Worm (Caenorhabditis elegans): ENCODE data around the gene srv-34.

Gene srv-34

ce11 chrV:16374676-16375075 is at the start of gene srv-34:
Gene srv-34, minus strand, starts transcription at chrV:16374776.
- no peak for TF ChIP-seq lin-35 (GFP tag; optimal IDR thresholded peaks at IDR 0.05)
- TF ChIP-seq F57C9.4 (tag; optimal IDR thresholded peaks at IDR 0.05) = no peak
- TF ChIP-seq K11D2.4 (GFP tag; IDR thresholded peaks at IDR 0.05) = no peak
- TF ChIP-seq mxl-1 (tag; optimal IDR thresholded peaks at IDR 0.05) = no peak
- TF ChIP-seq Y53G8AR.9 (GFP tag; conservative IDR thresholded peaks at IDR 0.05) = no peak
- no peak for TF ChIP-seq lin-26 (GFP tag; IDR thresholded peaks at IDR 0.05)
- no peak for TF ChIP-seq athp-1 (tag; optimal IDR thresholded peaks at IDR 0.05)
- no peak for TF ChIP-seq aptf-2 (GFP tag; conservative IDR thresholded peaks at IDR 0.05)
- no peak for TF ChIP-seq let-526 (GFP tag; IDR thresholded peaks at IDR 0.05)
- TF ChIP-seq B0336.3 (GFP tag; IDR thresholded peaks at IDR 0.05) = no peak
- TF ChIP-seq dpl-1 (GFP tag; optimal IDR thresholded peaks at IDR 0.05) = no peak
- TF ChIP-seq C06A6.2 (GFP tag; conservative IDR thresholded peaks at IDR 0.05) = no peak
- no peak for TF ChIP-seq F55B11.4 (tag; optimal IDR thresholded peaks at IDR 0.05; ENCODE audit: borderline replicate concordance, insufficient read depth)

ce11 chrV:16420696-16421095 is 46.1 kb upstream of the srv-34 start, which contains the start of gene srw-48:
Gene srw-48, plus strand, starts transcription at chrV:16420996.
- no peak for TF ChIP-seq F23B12.7 (tag; optimal IDR thresholded peaks at IDR 0.05; ENCODE audit: insufficient read depth)
- TF ChIP-seq hmg-1.2 (GFP tag; IDR thresholded peaks at IDR 0.05) = no peak
- TF ChIP-seq athp-1 (tag; optimal IDR thresholded peaks at IDR 0.05) = no peak
- no peak for TF ChIP-seq aptf-2 (GFP tag; conservative IDR thresholded peaks at IDR 0.05)
- TF ChIP-seq rpc-1 (optimal IDR thresholded peaks at IDR 0.05) = no peak
- no peak for TF ChIP-seq rpc-1 (tag; optimal IDR thresholded peaks at IDR 0.05)
- no peak for TF ChIP-seq hsf-1 (GFP tag; IDR thresholded peaks at IDR 0.05)
- TF ChIP-seq mcd-1 (GFP tag; IDR thresholded peaks at IDR 0.05) = no peak
- no peak for TF ChIP-seq nhr-80 (tag; optimal IDR thresholded peaks at IDR 0.05)
- no peak for TF ChIP-seq ztf-25 (GFP tag; IDR thresholded peaks at IDR 0.05)
- TF ChIP-seq ceh-79 (tag; optimal IDR thresholded peaks at IDR 0.05) = no peak
- TF ChIP-seq ama-1 (optimal IDR thresholded peaks at IDR 0.05) = no peak
- TF ChIP-seq ama-1 (GFP tag; optimal IDR thresholded peaks at IDR 0.05) = no peak
- no peak for TF ChIP-seq madf-8 (GFP tag; conservative IDR thresholded peaks at IDR 0.05)
- TF ChIP-seq somi-1 (GFP tag; optimal IDR thresholded peaks at IDR 0.05) = no peak
- no peak for TF ChIP-seq cebp-1 (GFP tag; IDR thresholded peaks at IDR 0.05)
- TF ChIP-seq cebp-1 (tag; optimal IDR thresholded peaks at IDR 0.05) = no peak
- TF ChIP-seq bed-1 (GFP tag; IDR thresholded peaks at IDR 0.05) = no peak
- no peak for TF ChIP-seq lin-54 (GFP tag; optimal IDR thresholded peaks at IDR 0.05)
- TF ChIP-seq attf-5 (GFP tag; optimal IDR thresholded peaks at IDR 0.05) = no peak
- TF ChIP-seq Y95B8A.8 (GFP tag; IDR thresholded peaks at IDR 0.05) = no peak
- no peak for TF ChIP-seq Y53G8AR.9 (GFP tag; conservative IDR thresholded peaks at IDR 0.05)

- TF ChIP-seq tlf-1 (GFP tag; optimal IDR thresholded peaks at IDR 0.05) (no peak), Y95B8A.8 (GFP tag; IDR thresholded peaks at IDR 0.05) (no peak), lin-26 (GFP tag; IDR thresholded peaks at IDR 0.05) (no peak), hlh-12 (tag; optimal IDR thresholded peaks at IDR 0.05) (no peak), athp-1 (tag; optimal IDR thresholded peaks at IDR 0.05) (no peak), Y53G8AR.9 (GFP tag; conservative IDR thresholded peaks at IDR 0.05) (no peak), lsl-1 (GFP tag; optimal IDR thresholded peaks at IDR 0.05) (no peak), egl-44 (GFP tag; IDR thresholded peaks at IDR 0.05) (no peak), ztf-26 (tag; optimal IDR thresholded peaks at IDR 0.05) (no peak), him-1 (tag; optimal IDR thresholded peaks at IDR 0.05) (no peak), F10E7.11 (tag; optimal IDR thresholded peaks at IDR 0.05) (no peak), akir-1 (GFP tag; optimal IDR thresholded peaks at IDR 0.05) (no peak), bed-2 (GFP tag; IDR thresholded peaks at IDR 0.05) (no peak), hmg-1.2 (GFP tag; IDR thresholded peaks at IDR 0.05) (no peak), snpc-1.1 (tag; optimal IDR thresholded peaks at IDR 0.05; ENCODE audit: insufficient read depth) (no peak), nhr-90 (tag; optimal IDR thresholded peaks at IDR 0.05) (no peak), cebp-2 (GFP tag; IDR thresholded peaks at IDR 0.05) (no peak), dox-1 (GFP tag; IDR thresholded peaks at IDR 0.05) (no peak), F39B2.1 (GFP tag; IDR thresholded peaks at IDR 0.05) (no peak)
Observed at ce11 chrV:16419769-16420168, 45.2 kb upstream of the srv-34 start, which contains the start of gene F26D2.16. Gene F26D2.16, minus strand, starts transcription at chrV:16419869.
